Worm (Caenorhabditis elegans): ENCODE measurements around the gene tag-267.

DNA sequence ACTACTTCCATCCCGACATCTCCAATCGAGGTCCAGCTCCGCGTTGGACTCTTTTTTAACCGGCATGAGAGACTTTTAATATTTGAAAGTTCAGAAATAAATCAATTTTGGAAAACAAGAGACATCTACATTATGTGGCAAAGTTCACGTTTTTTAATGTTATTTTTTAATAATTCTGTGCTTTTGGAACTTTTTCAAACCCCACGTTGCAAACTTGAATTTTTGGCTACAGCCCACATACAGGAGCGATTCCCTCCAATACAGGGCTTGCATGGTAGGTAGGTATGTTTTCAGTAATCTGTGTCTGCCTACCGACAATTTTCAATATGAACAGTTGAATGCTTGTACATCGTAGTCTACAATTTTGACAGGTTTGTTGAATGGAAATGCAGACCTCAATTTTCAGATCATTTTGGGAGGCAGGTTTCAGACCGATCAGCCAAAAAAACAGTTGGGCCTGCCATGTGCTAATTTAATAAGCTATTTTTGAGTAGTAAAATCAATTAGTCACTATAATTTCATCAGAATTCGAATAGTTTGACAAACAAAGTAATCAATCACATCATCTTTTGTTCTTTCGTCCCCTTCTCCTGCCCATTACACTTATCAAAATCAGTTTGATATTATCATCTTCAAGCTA is 35.1 kb upstream of the tag-267 start, which contains the start of the genes Y55B1AR.4 and ttr-7:
- TF ChIP-seq flh-1 (GFP tag; optimal IDR thresholded peaks at IDR 0.05) (no peak), lin-13 (tag; optimal IDR thresholded peaks at IDR 0.05) (no peak), mep-1 (tag; optimal IDR thresholded peaks at IDR 0.05) (no peak), cnd-1 (tag; optimal IDR thresholded peaks at IDR 0.05) (no peak), unc-39 (tag; optimal IDR thresholded peaks at IDR 0.05) (no peak), pha-4 (tag; optimal IDR thresholded peaks at IDR 0.05) (no peak)

Data from whole organism, mixed stage, embryonic.